Worm (Caenorhabditis elegans): ENCODE results near the gene prp-40.

prp-40 gene

DNA sequence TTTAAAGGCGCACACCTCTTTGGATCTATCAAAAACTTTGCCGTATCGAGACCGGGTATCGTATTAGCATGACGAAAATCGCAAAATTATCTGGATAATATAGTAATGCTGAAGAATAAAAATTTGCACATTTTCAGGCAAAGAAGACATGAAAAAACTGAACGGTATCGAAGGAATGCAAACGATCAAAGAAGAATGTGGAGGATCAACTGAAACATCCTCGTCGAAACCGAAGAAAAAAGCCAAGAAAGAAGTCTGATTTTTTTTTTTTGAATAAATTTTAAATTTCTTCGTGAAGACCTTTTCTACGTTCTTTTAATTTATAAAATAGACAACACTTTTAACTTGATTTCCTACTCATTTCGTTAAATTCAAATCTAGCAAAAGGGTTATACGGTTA, 22.9 kb downstream of the prp-40 start, which contains the start of gene ZK1098.12:
Gene ZK1098.12 (plus strand): TSS at position 301 of the 400 bp plus-strand sequence.
- TF ChIP-seq tbp1 (GFP tag; optimal IDR thresholded peaks at IDR 0.05) (no peak), madf-6 (GFP tag; IDR thresholded peaks at IDR 0.05) (no peak), fkh-3 (tag; optimal IDR thresholded peaks at IDR 0.05) (no peak), ztf-6 (GFP tag; IDR thresholded peaks at IDR 0.05) (no peak), zim-3 (tag; optimal IDR thresholded peaks at IDR 0.05) (no peak)

DNA sequence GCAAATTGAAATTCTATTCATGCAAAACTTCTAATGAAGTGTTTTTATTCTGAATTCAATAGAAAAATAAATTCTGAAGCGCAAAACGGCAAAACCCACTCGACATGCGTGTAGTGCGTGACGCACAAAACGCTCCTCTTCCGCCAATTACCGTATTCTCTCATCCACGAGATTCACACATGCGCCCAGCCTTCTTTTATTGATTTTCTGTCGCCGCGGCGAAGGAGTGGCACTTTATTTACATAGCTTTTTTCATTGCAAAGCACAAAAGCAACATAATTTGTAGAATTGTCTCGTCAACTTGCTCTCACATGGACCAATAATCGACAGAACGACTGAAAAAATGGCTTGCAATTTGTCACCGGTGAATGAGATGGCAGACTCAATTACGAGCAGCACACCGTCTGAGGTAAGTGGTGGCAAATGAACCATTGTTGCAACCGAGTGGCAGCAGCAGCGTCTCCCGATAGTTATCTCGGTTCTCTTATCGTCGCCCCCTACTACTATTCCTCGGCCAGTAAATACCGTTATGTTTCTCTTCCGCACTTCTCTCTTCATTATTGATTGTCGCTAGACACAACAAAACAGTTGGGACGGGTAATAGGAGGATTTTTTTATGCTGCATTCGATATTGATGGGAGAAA, 24.3 kb downstream of the prp-40 start, which contains the start of gene unc-16:
Gene unc-16 (plus strand): TSS at position 243 of the 644 bp plus-strand sequence.
- TF ChIP-seq hrde-1 (tag; optimal IDR thresholded peaks at IDR 0.05; ENCODE audit: borderline replicate concordance) (no peak), hlh-26 (GFP tag; conservative IDR thresholded peaks at IDR 0.05) (no peak), ama-1 (optimal IDR thresholded peaks at IDR 0.05) (peak; percentile 25), ama-1 (GFP tag; optimal IDR thresholded peaks at IDR 0.05) (no peak), akir-1 (GFP tag; optimal IDR thresholded peaks at IDR 0.05) (no peak), lin-40 (tag; optimal IDR thresholded peaks at IDR 0.05) (peak; percentile 85), lin-54 (GFP tag; optimal IDR thresholded peaks at IDR 0.05) (peak; percentile 72), Y53F4B.3 (GFP tag; IDR thresholded peaks at IDR 0.05) (no peak), Y56A3A.18 (GFP tag; IDR thresholded peaks at IDR 0.05) (no peak), fkh-3 (tag; optimal IDR thresholded peaks at IDR 0.05) (no peak), egl-18 (GFP tag; IDR thresholded peaks at IDR 0.05) (no peak), ccch-3 (GFP tag; optimal IDR thresholded peaks at IDR 0.05) (no peak), ceh-79 (tag; optimal IDR thresholded peaks at IDR 0.05) (no peak), chd-7 (tag; optimal IDR thresholded peaks at IDR 0.05) (no peak), zim-3 (tag; optimal IDR thresholded peaks at IDR 0.05) (no peak), tbx-9 (tag; optimal IDR thresholded peaks at IDR 0.05; ENCODE audit: borderline replicate concordance) (no peak), F49E8.2 (tag; optimal IDR thresholded peaks at IDR 0.05; ENCODE audit: insufficient read depth) (no peak), ztf-25 (GFP tag; IDR thresholded peaks at IDR 0.05) (no peak), ztf-28 (GFP tag; IDR thresholded peaks at IDR 0.05) (no peak), madf-8 (GFP tag; conservative IDR thresholded peaks at IDR 0.05) (peak; percentile 40), repo-1 (tag; optimal IDR thresholded peaks at IDR 0.05) (peak; percentile 46), D2030.7 (GFP tag; IDR thresholded peaks at IDR 0.05) (no peak), mes-4 (tag; optimal IDR thresholded peaks at IDR 0.05) (no peak), ztf-26 (tag; optimal IDR thresholded peaks at IDR 0.05) (peak; percentile 47), bed-1 (GFP tag; IDR thresholded peaks at IDR 0.05) (no peak), madf-6 (GFP tag; IDR thresholded peaks at IDR 0.05) (no peak; the same call in 1 of the 2 replicates), nhr-80 (tag; optimal IDR thresholded peaks at IDR 0.05) (peak; percentile 70), tlf-1 (GFP tag; optimal IDR thresholded peaks at IDR 0.05) (peak; percentile 28), K11D2.4 (GFP tag; IDR thresholded peaks at IDR 0.05) (peak; percentile 87), ekl-4 (GFP tag; IDR thresholded peaks at IDR 0.05) (peak; percentile 84), rec-8 (tag; optimal IDR thresholded peaks at IDR 0.05) (no peak), nfyb-1 (GFP tag; IDR thresholded peaks at IDR 0.05) (peak; percentile 85; the same call in 1 of the 2 replicates), F52B5.7 (tag; optimal IDR thresholded peaks at IDR 0.05) (no peak), snpc-4 (GFP tag; optimal IDR thresholded peaks at IDR 0.05) (no peak), snpc-4 (tag; optimal IDR thresholded peaks at IDR 0.05) (peak in 3 of 4 experiments; percentile 32 to 55 (median 52)), F23B12.7 (tag; optimal IDR thresholded peaks at IDR 0.05; ENCODE audit: insufficient read depth) (no peak), mxl-1 (tag; optimal IDR thresholded peaks at IDR 0.05) (no peak), sptf-2 (GFP tag; optimal IDR thresholded peaks at IDR 0.05) (no peak), attf-6 (GFP tag; IDR thresholded peaks at IDR 0.05) (no peak), lag-1 (GFP tag; IDR thresholded peaks at IDR 0.05) (no peak), dpl-1 (GFP tag; optimal IDR thresholded peaks at IDR 0.05) (peak; percentile 34), efl-1 (GFP tag; optimal IDR thresholded peaks at IDR 0.05) (peak; percentile 19), C17E4.6 (GFP tag; IDR thresholded peaks at IDR 0.05) (0 out of 2 replicates have a peak, but pooled peaks have one; percentile 36), die-1 (tag; optimal IDR thresholded peaks at IDR 0.05) (no peak)

Measured in whole organism, young adult.